Fruit fly (Drosophila melanogaster) whole organism, embryonic: ENCODE measurements around the gene CG31817.

Experiments used
- B-H2 ChIP-seq: fragments of 200-800 bp; sonication (Bioruptor generic); optimal IDR thresholded peaks from 2 replicates; lab custom pipeline; 2018; ENCODE audit warnings: missing biosample characterization, mild to moderate bottlenecking, missing genetic modification characterization
- Bgb ChIP-seq: fragments of 200-800 bp; sonication (Bioruptor generic); IDR thresholded peaks from 2 replicates; pipeline ENCODE4 v1.3.6; 2022; ENCODE audit warnings: missing biosample characterization, missing genetic modification characterization; ENCODE audit not compliant: partially characterized antibody
- CG11093 ChIP-seq: fragments of 200-800 bp; sonication (Bioruptor generic); IDR thresholded peaks from 3 replicates; pipeline ENCODE4 v1.3.6; 2022; ENCODE audit warnings: missing biosample characterization, missing genetic modification characterization
- CG11398 ChIP-seq: fragments of 200-800 bp; sonication (Bioruptor generic); optimal IDR thresholded peaks from 2 replicates; lab custom pipeline; 2016; ENCODE audit warnings: missing biosample characterization, missing genetic modification characterization
- CG12299 ChIP-seq: fragments of 200-800 bp; sonication (Bioruptor generic); optimal IDR thresholded peaks from 2 replicates; lab custom pipeline; 2018; ENCODE audit warnings: missing biosample characterization, mild to moderate bottlenecking, missing genetic modification characterization
- CG15073 ChIP-seq: fragments of 200-800 bp; sonication (Bioruptor generic); optimal IDR thresholded peaks from 2 replicates; lab custom pipeline; 2016; ENCODE audit warnings: missing biosample characterization, missing genetic modification characterization
- CG17568 ChIP-seq: fragments of 200-800 bp; sonication (Bioruptor generic); optimal IDR thresholded peaks from 2 replicates; lab custom pipeline; 2018; ENCODE audit warnings: missing biosample characterization, mild to moderate bottlenecking, missing genetic modification characterization, moderate library complexity
- CG17829 ChIP-seq: fragments of 200-800 bp; optimal IDR thresholded peaks from 2 replicates; lab custom pipeline; 2019; ENCODE audit warnings: missing biosample characterization, mild to moderate bottlenecking, missing genetic modification characterization, moderate library complexity
- CG2120 ChIP-seq: fragments of 200-800 bp; sonication (Bioruptor generic); optimal IDR thresholded peaks from 3 replicates; lab custom pipeline; 2016; ENCODE audit warnings: missing biosample characterization, missing genetic modification characterization
- CG30403 ChIP-seq: fragments of 200-800 bp; sonication (Bioruptor generic); optimal IDR thresholded peaks from 3 replicates; lab custom pipeline; 2016; ENCODE audit warnings: missing biosample characterization, missing genetic modification characterization
- CG30431 ChIP-seq: fragments of 200-800 bp; sonication (Bioruptor generic); optimal IDR thresholded peaks from 2 replicates; lab custom pipeline; 2017; ENCODE audit warnings: missing biosample characterization, missing genetic modification characterization
- CG32772 ChIP-seq: fragments of 200-800 bp; sonication (Bioruptor generic); IDR thresholded peaks from 2 replicates; pipeline ENCODE4 v1.3.6; 2022; ENCODE audit warnings: missing biosample characterization, missing genetic modification characterization
- CG33213 ChIP-seq: fragments of 200-800 bp; sonication (Bioruptor generic); optimal IDR thresholded peaks from 3 replicates; lab custom pipeline; 2016; ENCODE audit warnings: missing biosample characterization, missing genetic modification characterization
- CG3838 ChIP-seq: fragments of 200-800 bp; sonication (Bioruptor generic); optimal IDR thresholded peaks from 3 replicates; lab custom pipeline; 2016; ENCODE audit warnings: missing biosample characterization, missing genetic modification characterization
- CG4617 ChIP-seq: fragments of 200-800 bp; sonication (Bioruptor generic); optimal IDR thresholded peaks from 3 replicates; lab custom pipeline; 2016; ENCODE audit warnings: missing biosample characterization, missing genetic modification characterization, borderline replicate concordance
- CG4854 ChIP-seq: fragments of 200-800 bp; sonication (Bioruptor generic); optimal IDR thresholded peaks from 2 replicates; lab custom pipeline; 2016; ENCODE audit warnings: missing biosample characterization, missing genetic modification characterization, inconsistent platforms
- CG6689 ChIP-seq: fragments of 200-800 bp; sonication (Bioruptor generic); IDR thresholded peaks from 2 replicates; pipeline ENCODE4 v1.3.6; 2022; ENCODE audit warnings: missing biosample characterization, missing genetic modification characterization
- CG8359 ChIP-seq: fragments of 200-800 bp; sonication (Bioruptor generic); optimal IDR thresholded peaks from 2 replicates; lab custom pipeline; 2017; ENCODE audit warnings: missing biosample characterization, mild to moderate bottlenecking, missing genetic modification characterization, borderline replicate concordance
- CG9215 ChIP-seq: fragments of 200-800 bp; sonication (Bioruptor generic); IDR thresholded peaks from 2 replicates; pipeline ENCODE4 v1.3.6; 2022; ENCODE audit warnings: missing biosample characterization, missing genetic modification characterization
- CG9876 ChIP-seq: fragments of 200-800 bp; sonication (Bioruptor generic); optimal IDR thresholded peaks from 2 replicates; lab custom pipeline; 2016; ENCODE audit warnings: missing biosample characterization, missing genetic modification characterization
- D19A ChIP-seq: fragments of 200-800 bp; optimal IDR thresholded peaks from 3 replicates; lab custom pipeline; 2019; ENCODE audit warnings: missing biosample characterization, mild to moderate bottlenecking, missing genetic modification characterization, moderate library complexity
- Dll ChIP-seq: fragments of 200-800 bp; sonication (Bioruptor generic); IDR thresholded peaks from 4 replicates; pipeline ENCODE4 v1.3.6; 2022; ENCODE audit warnings: missing biosample characterization, missing genetic modification characterization; ENCODE audit not compliant: partially characterized antibody
- ERR ChIP-seq: fragments of 200-800 bp; sonication (Bioruptor generic); optimal IDR thresholded peaks from 2 replicates; lab custom pipeline; 2016; ENCODE audit warnings: missing biosample characterization, missing genetic modification characterization
- Hey ChIP-seq: fragments of 200-800 bp; sonication (Bioruptor generic); optimal IDR thresholded peaks from 3 replicates; lab custom pipeline; 2018; ENCODE audit warnings: missing biosample characterization, mild to moderate bottlenecking, missing genetic modification characterization
- Hr51 ChIP-seq, 2 experiments: fragments of 200-800 bp; sonication (Bioruptor generic); optimal IDR thresholded peaks; 2 replicates in 1 of 2; 3 replicates in 1 of 2; lab custom pipeline; 2016 to 2018; ENCODE audit warnings: missing biosample characterization in 2 of 2, missing genetic modification characterization in 2 of 2, mild to moderate bottlenecking in 1 of 2, moderate library complexity in 1 of 2
- Lpt ChIP-seq: fragments of >200 bp; optimal IDR thresholded peaks from 2 replicates; lab custom pipeline; 2018; ENCODE audit warnings: missing biosample characterization, missing genetic modification characterization
- Mes4 ChIP-seq: fragments of 200-800 bp; sonication (Bioruptor generic); optimal IDR thresholded peaks from 2 replicates; lab custom pipeline; 2016; ENCODE audit warnings: missing biosample characterization, missing genetic modification characterization
- Sox100B ChIP-seq: fragments of 200-800 bp; sonication (Bioruptor generic); optimal IDR thresholded peaks from 3 replicates; lab custom pipeline; 2018; ENCODE audit warnings: missing biosample characterization, mild to moderate bottlenecking, missing genetic modification characterization
- Trl ChIP-seq, 3 experiments: fragments of >200 bp in 2 of 3; fragments of 200-800 bp in 1 of 3; sonication (Bioruptor generic) in 1 of 3; optimal IDR thresholded peaks; 2 replicates in 1 of 3; 3 replicates in 2 of 3; lab custom pipeline; 2016 to 2017; ENCODE audit warnings: missing biosample characterization in 1 of 3, missing genetic modification characterization in 1 of 3
- ato ChIP-seq: fragments of 200-800 bp; sonication (Bioruptor generic); IDR thresholded peaks from 2 replicates; pipeline ENCODE4 v1.3.6; 2022; ENCODE audit warnings: missing biosample characterization, missing genetic modification characterization; ENCODE audit not compliant: partially characterized antibody
- br ChIP-seq: fragments of >200 bp; optimal IDR thresholded peaks from 2 replicates; lab custom pipeline; 2017
- cato ChIP-seq: fragments of 200-800 bp; sonication (Bioruptor generic); optimal IDR thresholded peaks from 2 replicates; lab custom pipeline; 2016; ENCODE audit warnings: missing biosample characterization, missing genetic modification characterization, borderline replicate concordance
- da ChIP-seq: fragments of 200-800 bp; sonication (Bioruptor generic); optimal IDR thresholded peaks from 2 replicates; lab custom pipeline; 2016; ENCODE audit warnings: missing biosample characterization, missing genetic modification characterization
- dm ChIP-seq: fragments of 200-800 bp; sonication (Bioruptor generic); optimal IDR thresholded peaks from 3 replicates; lab custom pipeline; 2016; ENCODE audit warnings: missing biosample characterization, missing genetic modification characterization
- dysf ChIP-seq: fragments of 200-800 bp; sonication (Bioruptor generic); IDR thresholded peaks from 3 replicates; pipeline ENCODE4 v1.3.6; 2022; ENCODE audit warnings: missing biosample characterization, missing genetic modification characterization
- eve ChIP-seq, 2 experiments: fragments of >200 bp; optimal IDR thresholded peaks; 2 replicates each; lab custom pipeline; 2017; ENCODE audit warnings: missing biosample characterization in 2 of 2, missing genetic modification characterization in 2 of 2
- grau ChIP-seq: fragments of 200-800 bp; optimal IDR thresholded peaks from 3 replicates; lab custom pipeline; 2019; ENCODE audit warnings: missing biosample characterization, mild to moderate bottlenecking, missing genetic modification characterization, moderate library complexity
- hb ChIP-seq: fragments of 200-800 bp; sonication (Bioruptor generic); IDR thresholded peaks from 3 replicates; pipeline ENCODE4 v1.3.6; 2022; ENCODE audit warnings: missing biosample characterization, missing genetic modification characterization; ENCODE audit not compliant: partially characterized antibody
- knrl ChIP-seq: fragments of 200-800 bp; sonication (Bioruptor generic); IDR thresholded peaks from 3 replicates; pipeline ENCODE4 v1.3.6; 2022; ENCODE audit warnings: missing biosample characterization, missing genetic modification characterization; ENCODE audit not compliant: partially characterized antibody
- mirr ChIP-seq: fragments of 200-800 bp; sonication (Bioruptor generic); optimal IDR thresholded peaks from 3 replicates; lab custom pipeline; 2018; ENCODE audit warnings: missing biosample characterization, mild to moderate bottlenecking, missing genetic modification characterization
- nerfin-2 ChIP-seq: fragments of 200-800 bp; sonication (Bioruptor generic); IDR thresholded peaks from 2 replicates; pipeline ENCODE4 v1.3.6; 2022; ENCODE audit warnings: missing biosample characterization, missing genetic modification characterization; ENCODE audit not compliant: partially characterized antibody
- pzg ChIP-seq: fragments of 200-800 bp; sonication (Bioruptor generic); optimal IDR thresholded peaks from 3 replicates; lab custom pipeline; 2018; ENCODE audit warnings: missing biosample characterization, mild to moderate bottlenecking, missing genetic modification characterization, moderate library complexity
- repo ChIP-seq: fragments of 200-800 bp; sonication (Bioruptor generic); optimal IDR thresholded peaks from 2 replicates; lab custom pipeline; 2016; ENCODE audit warnings: missing biosample characterization, missing genetic modification characterization
- seq ChIP-seq: fragments of 200-800 bp; sonication (Bioruptor generic); IDR thresholded peaks from 2 replicates; pipeline ENCODE4 v1.3.6; 2022; ENCODE audit warnings: missing biosample characterization, missing genetic modification characterization
- slbo ChIP-seq: fragments of 200-800 bp; sonication (Bioruptor generic); IDR thresholded peaks from 2 replicates; pipeline ENCODE4 v1.3.6; 2022; ENCODE audit warnings: missing biosample characterization, missing genetic modification characterization
- sqz ChIP-seq: fragments of 200-800 bp; sonication (Bioruptor generic); optimal IDR thresholded peaks from 3 replicates; lab custom pipeline; 2018; ENCODE audit warnings: missing biosample characterization, mild to moderate bottlenecking, missing genetic modification characterization
- trem ChIP-seq: fragments of 200-800 bp; optimal IDR thresholded peaks from 3 replicates; lab custom pipeline; 2019; ENCODE audit warnings: missing biosample characterization, mild to moderate bottlenecking, missing genetic modification characterization, moderate library complexity
- vvl ChIP-seq: fragments of 200-800 bp; sonication (Bioruptor generic); IDR thresholded peaks from 2 replicates; pipeline ENCODE4 v1.3.6; 2022; ENCODE audit warnings: missing biosample characterization, missing genetic modification characterization
- wor ChIP-seq: fragments of 200-800 bp; sonication (Bioruptor generic); IDR thresholded peaks from 2 replicates; pipeline ENCODE4 v1.3.6; 2022; ENCODE audit warnings: missing biosample characterization, missing genetic modification characterization
- zfh1 ChIP-seq: fragments of 200-800 bp; sonication (Bioruptor generic); IDR thresholded peaks from 3 replicates; pipeline ENCODE4 v1.3.6; 2022; ENCODE audit warnings: missing biosample characterization, missing genetic modification characterization

The CG31817 gene

DNA sequence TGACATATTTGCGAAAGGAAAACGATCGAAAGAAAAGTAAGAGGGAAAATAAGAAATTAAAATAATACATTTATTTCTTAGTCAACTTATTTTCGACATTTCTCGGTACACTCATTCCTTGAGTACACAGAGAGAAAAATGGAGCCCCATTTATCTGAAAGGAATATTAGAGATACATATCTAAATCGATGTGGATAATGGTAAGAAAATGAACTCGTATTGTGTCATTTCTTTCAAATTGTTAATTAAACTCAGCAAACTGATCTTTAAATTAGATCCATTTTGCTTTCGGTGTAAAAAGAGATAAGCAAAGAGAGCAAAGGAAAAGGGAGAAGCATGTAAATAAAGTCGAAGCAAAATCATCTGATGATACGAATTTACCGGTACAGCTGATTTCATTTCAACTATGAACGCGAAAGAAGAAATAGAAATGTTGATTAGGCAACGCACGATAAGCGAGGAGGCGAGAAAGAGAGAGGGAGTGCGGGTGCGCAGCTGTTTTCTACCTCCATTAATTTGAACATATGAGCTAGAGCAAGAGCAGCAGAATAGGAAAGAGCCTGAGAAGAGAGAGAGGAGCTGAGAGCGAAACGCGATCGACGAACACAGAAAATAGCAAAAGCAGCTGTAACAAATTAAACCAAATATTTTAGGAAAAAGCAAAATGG, 51.9 kb downstream of the CG31817 start (continued):
- TF ChIP-seq hb (GFP tag; lab: Robert Waterston, UW): no peak
- no peak for TF ChIP-seq br (lab: Kevin White, UChicago)
- peak; percentile 82 for TF ChIP-seq CG30403
- TF ChIP-seq dysf (GFP tag; lab: Robert Waterston, UW): no peak
- peak; percentile 80 for TF ChIP-seq CG11093
- peak; percentile 73 for TF ChIP-seq CG11398 (GFP tag; lab: Kevin White, UChicago)
- peak; percentile 3 for TF ChIP-seq pzg
- peak; percentile 75 for TF ChIP-seq CG3838 (GFP tag; lab: Kevin White, UChicago)
- TF ChIP-seq D19A (tag; lab: Kevin White, UChicago): peak; percentile 79
- TF ChIP-seq Hey (tag; lab: Kevin White, UChicago): no peak
- no peak for TF ChIP-seq knrl
- TF ChIP-seq Dll (GFP tag; lab: Robert Waterston, UW): no peak
- peak in 1 of 2 experiments; percentile 23 for TF ChIP-seq eve (GFP tag; optimal IDR thresholded peaks at IDR 0.05; lab: Kevin White, UChicago)
- no peak for TF ChIP-seq vvl (GFP tag; lab: Robert Waterston, UW)
- TF ChIP-seq CG33213 (GFP tag; lab: Kevin White, UChicago): peak; percentile 82
- TF ChIP-seq CG6689: no peak
- peak; percentile 71 to 88 for TF ChIP-seq Hr51 (GFP tag; optimal IDR thresholded peaks at IDR 0.05; lab: Kevin White, UChicago)
- peak; percentile 71 for TF ChIP-seq cato (GFP tag; lab: Kevin White, UChicago)
- no peak for TF ChIP-seq nerfin-2
- peak; percentile 79 for TF ChIP-seq Mes4 (GFP tag; lab: Kevin White, UChicago)
- TF ChIP-seq Trl (optimal IDR thresholded peaks at IDR 0.05; lab: Kevin White, UChicago): peak; percentile 68 to 87
- TF ChIP-seq Trl (GFP tag; optimal IDR thresholded peaks at IDR 0.05; lab: Kevin White, UChicago): peak; percentile 65
- TF ChIP-seq Bgb (GFP tag; lab: Robert Waterston, UW): no peak
- no peak for TF ChIP-seq CG9215 (GFP tag; lab: Robert Waterston, UW)
- no peak for TF ChIP-seq Lpt
- TF ChIP-seq ERR (GFP tag; lab: Kevin White, UChicago): peak; percentile 59
- no peak for TF ChIP-seq seq (GFP tag; lab: Robert Waterston, UW)
- TF ChIP-seq CG32772 (GFP tag; lab: Robert Waterston, UW): no peak
- no peak for TF ChIP-seq zfh1 (GFP tag; lab: Robert Waterston, UW)
- TF ChIP-seq CG9876 (GFP tag; lab: Kevin White, UChicago): peak; percentile 81
- peak; percentile 61 for TF ChIP-seq CG4617
- TF ChIP-seq wor (GFP tag; lab: Robert Waterston, UW): no peak
- peak; percentile 69 for TF ChIP-seq Sox100B (GFP tag; lab: Kevin White, UChicago)
- peak; percentile 13 for TF ChIP-seq B-H2 (GFP tag; lab: Kevin White, UChicago)
- no peak for TF ChIP-seq ato (GFP tag; lab: Robert Waterston, UW)
- peak; percentile 38 for TF ChIP-seq da (GFP tag; lab: Kevin White, UChicago)
- TF ChIP-seq trem (tag; lab: Kevin White, UChicago): peak; percentile 78
- peak; percentile 70 for TF ChIP-seq CG12299 (tag; lab: Kevin White, UChicago)
- peak; percentile 82 for TF ChIP-seq CG4854 (GFP tag; lab: Kevin White, UChicago)
- TF ChIP-seq CG17829 (tag; lab: Kevin White, UChicago): peak; percentile 89
- peak; percentile 67 for TF ChIP-seq CG17568
- TF ChIP-seq grau: peak; percentile 90
- peak; percentile 87 for TF ChIP-seq CG30431
- no peak for TF ChIP-seq slbo (GFP tag; lab: Robert Waterston, UW)
- TF ChIP-seq mirr (GFP tag; lab: Kevin White, UChicago): peak; percentile 48
- TF ChIP-seq CG15073 (GFP tag; lab: Kevin White, UChicago): no peak
- TF ChIP-seq dm (GFP tag; lab: Kevin White, UChicago): peak; percentile 67
- peak; percentile 78 for TF ChIP-seq CG8359
- peak; percentile 25 for TF ChIP-seq sqz (GFP tag; lab: Kevin White, UChicago)
- TF ChIP-seq CG2120: peak; percentile 88
- TF ChIP-seq repo (GFP tag; lab: Kevin White, UChicago): peak; percentile 67
